Worm (Caenorhabditis elegans) whole organism, late embryonic: ENCODE results near the gene W03C9.5.

Source experiments
- C08G9.2 ChIP-seq: sonication (generic microtip); optimal IDR thresholded peaks from 2 replicates; lab custom pipeline; 2016; ENCODE audit warnings: mild to moderate bottlenecking, missing genetic modification characterization, moderate library complexity, missing compliant biosample characterization
- F13H6.1 ChIP-seq: sonication (generic microtip); optimal IDR thresholded peaks from 2 replicates; lab custom pipeline; 2016; ENCODE audit warnings: missing genetic modification characterization, missing compliant biosample characterization
- K02D7.2 ChIP-seq: sonication (generic microtip); optimal IDR thresholded peaks from 2 replicates; lab custom pipeline; 2017; ENCODE audit warnings: mild to moderate bottlenecking, missing genetic modification characterization, missing compliant biosample characterization
- K09A11.1 ChIP-seq: sonication (generic microtip); optimal IDR thresholded peaks from 2 replicates; lab custom pipeline; 2017; ENCODE audit warnings: antibody characterized with exemption, mild to moderate bottlenecking, missing genetic modification characterization, missing compliant biosample characterization; ENCODE audit not compliant: insufficient read depth
- Y22D7AL.16 ChIP-seq: sonication (generic microtip); optimal IDR thresholded peaks from 2 replicates; lab custom pipeline; 2016; ENCODE audit warnings: missing genetic modification characterization, missing compliant biosample characterization
- ceh-14 ChIP-seq: sonication (generic microtip); optimal IDR thresholded peaks from 2 replicates; lab custom pipeline; 2016; ENCODE audit warnings: missing genotype, missing genetic modification characterization, missing compliant biosample characterization
- ceh-18 ChIP-seq: sonication (generic microtip); optimal IDR thresholded peaks from 2 replicates; lab custom pipeline; 2016; ENCODE audit warnings: missing genetic modification characterization, missing compliant biosample characterization
- ceh-24 ChIP-seq: sonication (generic microtip); optimal IDR thresholded peaks from 2 replicates; lab custom pipeline; 2016; ENCODE audit warnings: mild to moderate bottlenecking, missing genetic modification characterization, missing compliant biosample characterization
- ceh-31 ChIP-seq: sonication (generic microtip); optimal IDR thresholded peaks from 2 replicates; lab custom pipeline; 2016; ENCODE audit warnings: missing genetic modification characterization, missing compliant biosample characterization
- ceh-34 ChIP-seq: sonication (generic microtip); optimal IDR thresholded peaks from 2 replicates; lab custom pipeline; 2016; ENCODE audit warnings: mild to moderate bottlenecking, missing genetic modification characterization, missing compliant biosample characterization
- ceh-48 ChIP-seq: sonication (generic microtip); optimal IDR thresholded peaks from 2 replicates; lab custom pipeline; 2016; ENCODE audit warnings: missing genetic modification characterization, inconsistent platforms, missing compliant biosample characterization
- ceh-6 ChIP-seq: fragments of 200-800 bp; sonication (Bioruptor generic); optimal IDR thresholded peaks from 2 replicates; lab custom pipeline; 2018; ENCODE audit warnings: mild to moderate bottlenecking, missing genetic modification characterization, missing compliant biosample characterization
- ceh-9 ChIP-seq: sonication (generic microtip); optimal IDR thresholded peaks from 2 replicates; lab custom pipeline; 2016; ENCODE audit warnings: mild to moderate bottlenecking, missing genetic modification characterization, inconsistent platforms, missing compliant biosample characterization
- dmd-4 ChIP-seq: sonication (generic microtip); optimal IDR thresholded peaks from 2 replicates; lab custom pipeline; 2016; ENCODE audit warnings: borderline replicate concordance, missing genetic modification characterization, missing compliant biosample characterization
- elt-4 ChIP-seq: sonication (generic microtip); optimal IDR thresholded peaks from 2 replicates; lab custom pipeline; 2016; ENCODE audit warnings: missing genetic modification characterization, missing compliant biosample characterization
- ets-4 ChIP-seq: sonication (generic microtip); optimal IDR thresholded peaks from 2 replicates; lab custom pipeline; 2016; ENCODE audit warnings: missing genetic modification characterization, missing compliant biosample characterization
- eyg-1 ChIP-seq: sonication (generic microtip); optimal IDR thresholded peaks from 2 replicates; lab custom pipeline; 2016; ENCODE audit warnings: missing genotype, missing genetic modification characterization, missing compliant biosample characterization
- fax-1 ChIP-seq: sonication (generic microtip); optimal IDR thresholded peaks from 2 replicates; lab custom pipeline; 2016; ENCODE audit warnings: missing genotype, missing genetic modification characterization, missing compliant biosample characterization
- fkh-10 ChIP-seq: fragments of 150-350 bp; optimal IDR thresholded peaks from 2 replicates; lab custom pipeline; 2014; ENCODE audit warnings: missing biosample characterization, missing genetic modification reagents, missing genetic modification characterization
- fkh-6 ChIP-seq: sonication (generic microtip); optimal IDR thresholded peaks from 2 replicates; lab custom pipeline; 2016; ENCODE audit warnings: missing genetic modification characterization, missing compliant biosample characterization
- gmeb-2 ChIP-seq: sonication (generic microtip); optimal IDR thresholded peaks from 2 replicates; lab custom pipeline; 2016; ENCODE audit warnings: missing genetic modification characterization, inconsistent platforms, missing compliant biosample characterization
- hlh-13 ChIP-seq: fragments of 200-800 bp; sonication (Bioruptor generic); optimal IDR thresholded peaks from 2 replicates; lab custom pipeline; 2018; ENCODE audit warnings: mild to moderate bottlenecking, missing genetic modification characterization, missing compliant biosample characterization
- hlh-30 ChIP-seq: sonication (generic microtip); optimal IDR thresholded peaks from 2 replicates; lab custom pipeline; 2017; ENCODE audit warnings: antibody characterized with exemption, missing genetic modification characterization, missing compliant biosample characterization; ENCODE audit not compliant: insufficient read depth
- hlh-6 ChIP-seq: sonication (generic microtip); optimal IDR thresholded peaks from 2 replicates; lab custom pipeline; 2016; ENCODE audit warnings: missing genotype, missing genetic modification characterization, missing compliant biosample characterization
- lin-11 ChIP-seq: fragments of 200-800 bp; sonication (Bioruptor generic); optimal IDR thresholded peaks from 2 replicates; lab custom pipeline; 2018; ENCODE audit warnings: mild to moderate bottlenecking, missing genetic modification characterization, missing compliant biosample characterization
- madf-2 ChIP-seq: sonication (generic microtip); optimal IDR thresholded peaks from 2 replicates; lab custom pipeline; 2017; ENCODE audit warnings: missing genetic modification characterization, missing compliant biosample characterization
- nfya-1 ChIP-seq: sonication (generic microtip); optimal IDR thresholded peaks from 2 replicates; lab custom pipeline; 2017; ENCODE audit warnings: missing genetic modification characterization, mild to moderate bottlenecking, missing compliant biosample characterization, antibody characterized with exemption, moderate library complexity
- nhr-232 ChIP-seq: sonication (generic microtip); optimal IDR thresholded peaks from 2 replicates; lab custom pipeline; 2016; ENCODE audit warnings: missing genetic modification characterization, missing compliant biosample characterization
- npax-4 ChIP-seq: sonication (generic microtip); optimal IDR thresholded peaks from 2 replicates; lab custom pipeline; 2016; ENCODE audit warnings: missing genetic modification characterization, missing compliant biosample characterization
- pag-3 ChIP-seq: sonication (generic microtip); optimal IDR thresholded peaks from 2 replicates; lab custom pipeline; 2016; ENCODE audit warnings: missing compliant biosample characterization, missing genetic modification characterization, borderline replicate concordance
- pat-9 ChIP-seq: fragments of 200-800 bp; sonication (Bioruptor generic); optimal IDR thresholded peaks from 2 replicates; lab custom pipeline; 2018; ENCODE audit warnings: mild to moderate bottlenecking, missing genetic modification characterization, moderate library complexity, missing compliant biosample characterization
- pha-2 ChIP-seq: sonication (generic microtip); optimal IDR thresholded peaks from 2 replicates; lab custom pipeline; 2017; ENCODE audit warnings: mild to moderate bottlenecking, missing genetic modification characterization, missing compliant biosample characterization
- pha-4 ChIP-seq: fragments of 150-350 bp; optimal IDR thresholded peaks from 2 replicates; lab custom pipeline; 2018; ENCODE audit warnings: missing biosample characterization, missing genetic modification reagents, missing genetic modification characterization
- pqm-1 ChIP-seq: sonication (generic microtip); optimal IDR thresholded peaks from 2 replicates; lab custom pipeline; 2016; ENCODE audit warnings: missing genetic modification characterization, missing compliant biosample characterization
- pros-1 ChIP-seq: fragments of 150-350 bp; optimal IDR thresholded peaks from 2 replicates; lab custom pipeline; 2014; ENCODE audit warnings: missing biosample characterization, missing genetic modification reagents, missing genetic modification characterization
- ref-2 ChIP-seq: sonication (generic microtip); optimal IDR thresholded peaks from 2 replicates; lab custom pipeline; 2016; ENCODE audit warnings: missing genetic modification characterization, missing compliant biosample characterization
- rnt-1 ChIP-seq: sonication (generic microtip); optimal IDR thresholded peaks from 2 replicates; lab custom pipeline; 2016; ENCODE audit warnings: missing genetic modification characterization, missing compliant biosample characterization
- sdc-2 ChIP-seq: sonication (generic microtip); optimal IDR thresholded peaks from 2 replicates; lab custom pipeline; 2016; ENCODE audit warnings: missing genotype, missing genetic modification characterization, missing compliant biosample characterization
- sox-2 ChIP-seq: fragments of 200-800 bp; sonication (Bioruptor generic); IDR thresholded peaks from 2 replicates; pipeline ENCODE4 v1.3.6; 2022; ENCODE audit warnings: missing genetic modification reagents, missing genetic modification characterization, missing compliant biosample characterization
- sox-4 ChIP-seq: sonication (generic microtip); optimal IDR thresholded peaks from 2 replicates; lab custom pipeline; 2017; ENCODE audit warnings: mild to moderate bottlenecking, missing genetic modification characterization, inconsistent platforms, missing compliant biosample characterization
- syd-9 ChIP-seq: sonication (generic microtip); optimal IDR thresholded peaks from 2 replicates; lab custom pipeline; 2016; ENCODE audit warnings: mild to moderate bottlenecking, missing genetic modification characterization, moderate library complexity, missing compliant biosample characterization
- tbx-7 ChIP-seq: sonication (generic microtip); optimal IDR thresholded peaks from 2 replicates; lab custom pipeline; 2016; ENCODE audit warnings: missing genotype, missing genetic modification characterization, missing compliant biosample characterization
- unc-3 ChIP-seq, 2 experiments: fragments of 200-800 bp in 1 of 2; sonication (Bioruptor generic) in 1 of 2; sonication (generic microtip) in 1 of 2; conservative IDR thresholded peaks in 1 of 2; optimal IDR thresholded peaks in 1 of 2; 2 replicates each; pipeline versions ENCODE4 v1.3.6 to Lab custom; 2016 to 2022; ENCODE audit warnings: missing compliant biosample characterization in 2 of 2, missing genetic modification characterization in 2 of 2, missing genetic modification reagents in 1 of 2
- unc-42 ChIP-seq: sonication (generic microtip); optimal IDR thresholded peaks from 2 replicates; lab custom pipeline; 2016; ENCODE audit warnings: missing genotype, missing genetic modification characterization, missing compliant biosample characterization
- unc-86 ChIP-seq: sonication (generic microtip); optimal IDR thresholded peaks from 2 replicates; lab custom pipeline; 2016; ENCODE audit warnings: missing genetic modification characterization, missing compliant biosample characterization
- zip-5 ChIP-seq: sonication (generic microtip); optimal IDR thresholded peaks from 2 replicates; lab custom pipeline; 2016; ENCODE audit warnings: missing genetic modification characterization, missing compliant biosample characterization

W03C9.5 gene

DNA sequence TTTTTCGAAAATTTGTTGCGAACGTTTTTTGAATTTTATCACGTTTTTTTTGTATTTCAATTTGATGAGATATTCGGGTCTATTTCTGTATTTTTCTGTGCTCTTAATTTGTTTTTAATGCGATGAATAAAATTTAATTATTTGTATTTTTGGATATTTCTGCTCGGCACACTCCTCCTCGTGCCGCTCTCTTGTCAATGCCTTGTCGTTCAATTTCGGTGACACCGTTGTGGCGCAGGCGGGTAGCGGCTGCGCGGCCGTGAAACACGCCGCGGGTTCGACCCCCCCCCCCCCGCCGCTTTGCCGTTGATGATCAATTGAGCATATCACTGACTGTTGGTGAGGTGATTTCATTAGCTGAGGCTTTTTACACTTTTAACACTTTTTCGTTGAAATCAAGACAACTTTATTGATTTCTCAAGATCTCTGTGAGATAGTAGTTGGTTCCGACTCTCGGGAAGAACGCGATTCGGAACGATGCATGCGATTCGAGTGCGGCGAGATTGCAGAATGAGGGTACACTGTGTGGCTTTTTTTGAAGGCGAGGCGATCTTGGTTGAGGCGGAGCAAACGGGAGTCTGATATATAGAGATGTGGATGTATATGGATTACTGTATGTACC is 6.6 kb downstream of the W03C9.5 start (continued):
- TF ChIP-seq pat-9 (peak; percentile 100), sdc-2 (tag; lab: Kevin White, UChicago) (peak; percentile 95), dmd-4 (tag; lab: Kevin White, UChicago) (peak; percentile 99), K02D7.2 (tag; lab: Kevin White, UChicago) (peak; percentile 100), ceh-18 (tag; lab: Kevin White, UChicago) (peak; percentile 99), hlh-6 (peak; percentile 100), sox-4 (tag; lab: Kevin White, UChicago) (peak; percentile 100), pros-1 (tag; lab: Kevin White, UChicago) (peak; percentile 86), ceh-24 (tag; lab: Kevin White, UChicago) (peak; percentile 100), gmeb-2 (peak; percentile 100), rnt-1 (tag; lab: Kevin White, UChicago) (peak; percentile 99), hlh-13 (GFP tag; lab: Kevin White, UChicago) (peak; percentile 100), madf-2 (tag; lab: Kevin White, UChicago) (peak; percentile 98), ceh-9 (peak; percentile 99), Y22D7AL.16 (tag; lab: Kevin White, UChicago) (peak; percentile 100), sox-2 (GFP tag; lab: Robert Waterston, UW) (peak; percentile 98), pqm-1 (peak; percentile 99), K09A11.1 (tag; lab: Kevin White, UChicago) (peak; percentile 96), npax-4 (tag; lab: Kevin White, UChicago) (peak; percentile 98), eyg-1 (tag; lab: Kevin White, UChicago) (peak; percentile 99), ets-4 (tag; lab: Kevin White, UChicago) (peak; percentile 93), ceh-48 (peak; percentile 100), ceh-34 (tag; lab: Kevin White, UChicago) (peak; percentile 99)

DNA sequence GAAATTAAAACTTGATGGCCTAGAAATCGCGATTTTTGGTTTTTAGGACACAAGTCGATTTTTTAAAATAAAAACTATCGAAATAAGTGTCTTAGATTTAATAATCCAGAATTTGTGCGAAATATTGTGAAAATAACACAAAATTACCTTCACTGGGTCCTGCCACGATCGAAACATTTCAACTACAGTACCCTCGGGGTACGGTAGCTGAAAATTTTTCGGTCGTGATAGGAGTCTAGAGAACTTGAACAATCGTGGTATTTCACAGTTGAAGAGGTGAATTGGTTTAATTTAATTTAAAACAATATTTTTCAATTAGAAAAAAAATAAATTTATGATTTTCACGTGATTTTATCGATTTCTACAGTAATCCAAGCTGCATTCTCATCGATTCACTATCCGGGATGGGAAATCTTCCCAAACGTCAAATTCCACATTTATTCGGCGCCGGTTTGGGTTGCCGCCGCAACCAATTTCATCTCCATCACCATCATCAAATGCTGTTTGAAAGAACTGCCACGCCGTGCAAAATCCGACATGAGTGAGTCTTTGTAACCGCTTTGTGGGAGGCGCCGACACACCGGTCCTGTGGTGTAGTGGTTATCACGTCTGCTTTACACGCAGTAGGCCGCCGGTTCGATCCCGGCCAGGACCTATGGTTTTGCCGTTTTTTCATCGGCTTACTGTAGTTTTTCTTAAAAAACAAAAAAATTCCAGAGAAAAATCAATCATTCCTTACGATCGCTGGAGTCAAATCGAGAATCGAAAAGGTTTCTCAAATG is 8.4 kb downstream of the W03C9.5 start:
- TF ChIP-seq nhr-232 (tag; lab: Kevin White, UChicago) (peak; percentile 48), lin-11 (tag; lab: Kevin White, UChicago) (peak; percentile 22), unc-3 (GFP tag; conservative IDR thresholded peaks at IDR 0.05; lab: Robert Waterston, UW) (peak; percentile 48; the same call in 1 of the 2 replicates), unc-3 (tag; optimal IDR thresholded peaks at IDR 0.05; lab: Kevin White, UChicago) (no peak), pat-9 (peak; percentile 60), F13H6.1 (no peak), unc-42 (tag; lab: Kevin White, UChicago) (peak; percentile 1), C08G9.2 (tag; lab: Kevin White, UChicago) (peak; percentile 3), fkh-6 (no peak), syd-9 (tag; lab: Kevin White, UChicago) (no peak), pha-2 (tag; lab: Kevin White, UChicago) (peak; percentile 23), pag-3 (tag; lab: Kevin White, UChicago) (no peak), gmeb-2 (peak; percentile 53), hlh-13 (GFP tag; lab: Kevin White, UChicago) (peak; percentile 48), ref-2 (tag; lab: Kevin White, UChicago) (peak; percentile 63), fkh-10 (GFP tag; lab: Kevin White, UChicago) (no peak), hlh-30 (tag; lab: Kevin White, UChicago) (no peak), madf-2 (tag; lab: Kevin White, UChicago) (peak; percentile 11), elt-4 (tag; lab: Kevin White, UChicago) (no peak), sox-2 (GFP tag; lab: Robert Waterston, UW) (peak; percentile 5; the same call in 1 of the 2 replicates), nfya-1 (peak; percentile 40), fax-1 (no peak), ceh-6 (GFP tag; lab: Kevin White, UChicago) (peak; percentile 60), sox-4 (tag; lab: Kevin White, UChicago) (peak; percentile 66), ceh-14 (tag; lab: Kevin White, UChicago) (peak; percentile 61), ets-4 (tag; lab: Kevin White, UChicago) (no peak), ceh-31 (tag; lab: Kevin White, UChicago) (peak; percentile 23), zip-5 (peak; percentile 2), ceh-18 (tag; lab: Kevin White, UChicago) (peak; percentile 44), eyg-1 (tag; lab: Kevin White, UChicago) (no peak), unc-86 (tag; lab: Kevin White, UChicago) (peak; percentile 39), tbx-7 (tag; lab: Kevin White, UChicago) (no peak), sdc-2 (tag; lab: Kevin White, UChicago) (peak; percentile 45), pha-4 (tag; lab: Kevin White, UChicago) (no peak)
